In the genomic region with DNA sequence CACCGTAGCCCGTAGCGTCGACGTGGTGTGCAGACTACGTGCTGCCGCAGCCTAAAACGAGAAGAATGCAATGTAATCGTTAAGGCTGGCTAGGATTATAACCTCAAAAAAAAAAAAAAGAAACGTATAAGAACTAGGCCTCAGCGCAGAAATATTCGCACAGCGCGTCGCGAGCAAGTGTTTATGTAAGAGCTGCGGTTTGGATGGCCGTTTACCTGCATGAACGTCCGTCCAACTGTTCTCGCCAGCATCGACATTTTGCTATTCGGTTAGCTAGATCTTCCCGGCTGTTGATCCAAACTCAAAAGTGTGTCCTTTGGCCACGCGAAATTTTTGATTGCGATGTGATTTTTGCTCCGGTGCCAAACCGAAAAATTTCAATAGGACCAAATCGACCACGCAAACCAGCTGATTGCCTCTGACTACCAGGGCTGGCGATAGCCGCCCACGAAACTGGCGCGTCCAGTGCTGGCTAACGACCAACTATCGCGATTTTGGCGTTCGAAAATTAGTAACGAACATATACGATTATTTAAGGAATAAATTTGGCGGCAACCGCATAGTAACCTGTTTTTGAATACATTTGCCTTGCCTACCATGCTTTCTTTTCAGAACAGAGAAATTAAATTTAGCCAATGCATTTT, we compare ENCODE assay signal across 6 fruit fly cellular contexts.
A peak's percentile ranks its signal among the peaks of the same experiment; 100 is the strongest.
TF ChIP-seq lines count a peak whose summit lies in the region.

A gene (minus strand): TSS at position 606 of the 644 bp plus-strand sequence.

- TF ChIP-seq CTCF in S2 (optimal IDR thresholded peaks at IDR 0.05; lab: Kevin White, UChicago), result peak; percentile 6 to 39
- peak; percentile 40 for TF ChIP-seq CTCF in whole organism, embryonic (GFP tag; optimal IDR thresholded peaks at IDR 0.05; lab: Kevin White, UChicago)

TF ChIP-seq in whole organism, adult, 20 proteins besides CTCF, POLR2A, EP300 and RAD21 (continues in another document):
- TF ChIP-seq CG7045 (GFP tag; optimal IDR thresholded peaks at IDR 0.05; lab: Kevin White, UChicago) (peak; percentile 57), CG11617 (GFP tag; optimal IDR thresholded peaks at IDR 0.05; lab: Kevin White, UChicago) (peak; percentile 40), cnc (optimal IDR thresholded peaks at IDR 0.05; lab: Kevin White, UChicago) (no peak), CG12768 (GFP tag; optimal IDR thresholded peaks at IDR 0.05; lab: Kevin White, UChicago) (peak; percentile 79), cic (GFP tag; optimal IDR thresholded peaks at IDR 0.05; lab: Kevin White, UChicago) (peak; percentile 40), CG1620 (GFP tag; optimal IDR thresholded peaks at IDR 0.05; lab: Kevin White, UChicago) (peak; percentile 82), Clk (GFP tag; optimal IDR thresholded peaks at IDR 0.05; lab: Kevin White, UChicago) (peak; percentile 57), tj (GFP tag; optimal IDR thresholded peaks at IDR 0.05; lab: Kevin White, UChicago) (peak; percentile 29), CG33017 (tag; optimal IDR thresholded peaks at IDR 0.05; lab: Kevin White, UChicago) (peak; percentile 62), ovo (GFP tag; optimal IDR thresholded peaks at IDR 0.05; lab: Kevin White, UChicago) (no peak), pad (GFP tag; optimal IDR thresholded peaks at IDR 0.05; lab: Kevin White, UChicago) (peak; percentile 69), Crg-1 (GFP tag; optimal IDR thresholded peaks at IDR 0.05; lab: Kevin White, UChicago) (peak; percentile 82), CG14711 (tag; optimal IDR thresholded peaks at IDR 0.05; lab: Kevin White, UChicago) (no peak), Mnt (GFP tag; optimal IDR thresholded peaks at IDR 0.05; lab: Kevin White, UChicago) (peak; percentile 85), bab1 (GFP tag; optimal IDR thresholded peaks at IDR 0.05; lab: Kevin White, UChicago) (peak; percentile 74), Hr96 (GFP tag; optimal IDR thresholded peaks at IDR 0.05; lab: Kevin White, UChicago) (peak; percentile 73)

TF ChIP-seq in whole organism, embryonic, 481 proteins besides CTCF, POLR2A, EP300 and RAD21 (continues in another document):
- TF ChIP-seq CG4328 (GFP tag; optimal IDR thresholded peaks at IDR 0.05; lab: Kevin White, UChicago), result no peak
- TF ChIP-seq Dip3 (GFP tag; optimal IDR thresholded peaks at IDR 0.05; lab: Kevin White, UChicago), result peak; percentile 75
- peak; percentile 8 for TF ChIP-seq HLHmδ (GFP tag; optimal IDR thresholded peaks at IDR 0.05; lab: Kevin White, UChicago)
- TF ChIP-seq fru (optimal IDR thresholded peaks at IDR 0.05; lab: Kevin White, UChicago), result no peak
- TF ChIP-seq CG13624 (GFP tag; optimal IDR thresholded peaks at IDR 0.05; lab: Kevin White, UChicago), result peak; percentile 84
- TF ChIP-seq CG12659 (GFP tag; optimal IDR thresholded peaks at IDR 0.05; lab: Kevin White, UChicago), result peak; percentile 78
- TF ChIP-seq tin (GFP tag; optimal IDR thresholded peaks at IDR 0.05; lab: Kevin White, UChicago), result peak; percentile 65
- peak; percentile 88 for TF ChIP-seq Myb (GFP tag; optimal IDR thresholded peaks at IDR 0.05; lab: Kevin White, UChicago)
- peak; percentile 87 for TF ChIP-seq Sry-δ (GFP tag; optimal IDR thresholded peaks at IDR 0.05; lab: Kevin White, UChicago)
- peak; percentile 73 for TF ChIP-seq jumu (GFP tag; optimal IDR thresholded peaks at IDR 0.05; lab: Kevin White, UChicago)
- TF ChIP-seq sim (GFP tag; IDR thresholded peaks at IDR 0.05; lab: Robert Waterston, UW), result no peak
- peak; percentile 76 for TF ChIP-seq ems (GFP tag; optimal IDR thresholded peaks at IDR 0.05; lab: Kevin White, UChicago)
- TF ChIP-seq trem (tag; optimal IDR thresholded peaks at IDR 0.05; lab: Kevin White, UChicago), result peak; percentile 74
- TF ChIP-seq CG12071 (GFP tag; optimal IDR thresholded peaks at IDR 0.05; lab: Kevin White, UChicago), result no peak
- no peak for TF ChIP-seq CG7271 (tag; optimal IDR thresholded peaks at IDR 0.05; lab: Kevin White, UChicago)
- peak; percentile 3 for TF ChIP-seq CG1602 (GFP tag; optimal IDR thresholded peaks at IDR 0.05; lab: Kevin White, UChicago)
- no peak for TF ChIP-seq stc (GFP tag; IDR thresholded peaks at IDR 0.05; lab: Robert Waterston, UW)

TF ChIP-seq in whole organism, prepupa, 60 proteins besides CTCF, POLR2A, EP300 and RAD21 (continues in another document):
- peak; percentile 56 for TF ChIP-seq cyc (GFP tag; optimal IDR thresholded peaks at IDR 0.05; lab: Kevin White, UChicago)
- no peak for TF ChIP-seq Ets96B (tag; optimal IDR thresholded peaks at IDR 0.05; lab: Kevin White, UChicago)
- TF ChIP-seq acj6 (GFP tag; optimal IDR thresholded peaks at IDR 0.05; lab: Kevin White, UChicago), result peak; percentile 50
- TF ChIP-seq pdm3 (GFP tag; optimal IDR thresholded peaks at IDR 0.05; lab: Kevin White, UChicago), result no peak
- TF ChIP-seq topi (GFP tag; optimal IDR thresholded peaks at IDR 0.05; lab: Kevin White, UChicago), result peak; percentile 54
- TF ChIP-seq Eip93F (GFP tag; optimal IDR thresholded peaks at IDR 0.05; lab: Kevin White, UChicago), result no peak
- TF ChIP-seq CG6792 (GFP tag; optimal IDR thresholded peaks at IDR 0.05; lab: Kevin White, UChicago), result peak; percentile 29
- TF ChIP-seq Sox14 (GFP tag; optimal IDR thresholded peaks at IDR 0.05; lab: Kevin White, UChicago), result peak; percentile 55
- peak; percentile 29 for TF ChIP-seq Ets21C (GFP tag; optimal IDR thresholded peaks at IDR 0.05; lab: Kevin White, UChicago)
- TF ChIP-seq Sox15 (GFP tag; optimal IDR thresholded peaks at IDR 0.05; lab: Kevin White, UChicago), result peak; percentile 16
- no peak for TF ChIP-seq Lpt (GFP tag; optimal IDR thresholded peaks at IDR 0.05; lab: Kevin White, UChicago)
- peak in 1 of 2 experiments; percentile 26 for TF ChIP-seq ss (GFP tag; optimal IDR thresholded peaks at IDR 0.05; lab: Kevin White, UChicago)
- TF ChIP-seq Sox102F (GFP tag; optimal IDR thresholded peaks at IDR 0.05; lab: Kevin White, UChicago), result no peak
- peak; percentile 62 for TF ChIP-seq lz (GFP tag; optimal IDR thresholded peaks at IDR 0.05; lab: Kevin White, UChicago)
- peak; percentile 76 for TF ChIP-seq Eip78C (GFP tag; lab: Kevin White, UChicago)
- peak; percentile 55 for TF ChIP-seq Hr39 (GFP tag; optimal IDR thresholded peaks at IDR 0.05; lab: Kevin White, UChicago)
- peak; percentile 21 for TF ChIP-seq CG11902 (GFP tag; optimal IDR thresholded peaks at IDR 0.05; lab: Kevin White, UChicago)
- TF ChIP-seq esn (GFP tag; optimal IDR thresholded peaks at IDR 0.05; lab: Kevin White, UChicago), result peak; percentile 64

TF ChIP-seq in whole organism, pupa, 21 proteins besides CTCF, POLR2A, EP300 and RAD21:
- peak; percentile 69 for TF ChIP-seq CG4496 (GFP tag; IDR thresholded peaks at IDR 0.05; lab: Robert Waterston, UW)
- no peak for TF ChIP-seq CG17806 (tag; optimal IDR thresholded peaks at IDR 0.05; lab: Kevin White, UChicago)
- TF ChIP-seq Snoo (tag; optimal IDR thresholded peaks at IDR 0.05; lab: Kevin White, UChicago), result peak; percentile 43
- TF ChIP-seq CG15710 (tag; optimal IDR thresholded peaks at IDR 0.05; lab: Kevin White, UChicago), result peak; percentile 29
- no peak for TF ChIP-seq gl (tag; optimal IDR thresholded peaks at IDR 0.05; lab: Kevin White, UChicago)
- TF ChIP-seq fd96Ca (GFP tag; IDR thresholded peaks at IDR 0.05; lab: Robert Waterston, UW), result no peak
- TF ChIP-seq CG10348 (GFP tag; IDR thresholded peaks at IDR 0.05; lab: Robert Waterston, UW), result no peak
- TF ChIP-seq CG9948 (tag; optimal IDR thresholded peaks at IDR 0.05; lab: Kevin White, UChicago), result no peak
- 0 out of 2 replicates have a peak, but pooled peaks have one; percentile 27 for TF ChIP-seq rn (GFP tag; IDR thresholded peaks at IDR 0.05; lab: Robert Waterston, UW)
TF ChIP-seq in whole organism, pupa: peak in this region for 4.

TF ChIP-seq in whole organism, wandering third instar larva, 38 proteins besides CTCF, POLR2A, EP300 and RAD21:
- no peak for TF ChIP-seq jim (GFP tag; optimal IDR thresholded peaks at IDR 0.05; lab: Kevin White, UChicago)
- TF ChIP-seq sage (GFP tag; optimal IDR thresholded peaks at IDR 0.05; lab: Kevin White, UChicago), result no peak
- TF ChIP-seq ey (GFP tag; optimal IDR thresholded peaks at IDR 0.05; lab: Kevin White, UChicago), result peak; percentile 59
- no peak for TF ChIP-seq Rel (GFP tag; optimal IDR thresholded peaks at IDR 0.05; lab: Kevin White, UChicago)
- TF ChIP-seq Rel (tag; optimal IDR thresholded peaks at IDR 0.05; lab: Kevin White, UChicago), result peak; percentile 63
- no peak for TF ChIP-seq CG32264 (GFP tag; optimal IDR thresholded peaks at IDR 0.05; lab: Kevin White, UChicago)
- TF ChIP-seq psq (GFP tag; optimal IDR thresholded peaks at IDR 0.05; lab: Kevin White, UChicago), result peak; percentile 35
- peak; percentile 79 for TF ChIP-seq Jra (GFP tag; optimal IDR thresholded peaks at IDR 0.05; lab: Kevin White, UChicago)
- peak; percentile 74 for TF ChIP-seq fru (GFP tag; optimal IDR thresholded peaks at IDR 0.05; lab: Kevin White, UChicago)
- TF ChIP-seq sv (GFP tag; optimal IDR thresholded peaks at IDR 0.05; lab: Kevin White, UChicago), result peak; percentile 70
- TF ChIP-seq rgr (GFP tag; optimal IDR thresholded peaks at IDR 0.05; lab: Kevin White, UChicago), result peak; percentile 73
- TF ChIP-seq HLH106 (tag; optimal IDR thresholded peaks at IDR 0.05; lab: Kevin White, UChicago), result no peak
- TF ChIP-seq h (GFP tag; optimal IDR thresholded peaks at IDR 0.05; lab: Kevin White, UChicago), result peak; percentile 72
- peak; percentile 93 for TF ChIP-seq Hr83 (GFP tag; optimal IDR thresholded peaks at IDR 0.05; lab: Kevin White, UChicago; ENCODE audit: poor library complexity, severe bottlenecking)
- peak; percentile 30 for TF ChIP-seq Myc (optimal IDR thresholded peaks at IDR 0.05; lab: Kevin White, UChicago)
- TF ChIP-seq lola (GFP tag; optimal IDR thresholded peaks at IDR 0.05; lab: Kevin White, UChicago), result no peak
- TF ChIP-seq woc (GFP tag; optimal IDR thresholded peaks at IDR 0.05; lab: Kevin White, UChicago), result peak; percentile 81
- peak; percentile 55 for TF ChIP-seq br (GFP tag; optimal IDR thresholded peaks at IDR 0.05; lab: Kevin White, UChicago)
- TF ChIP-seq pan (optimal IDR thresholded peaks at IDR 0.05; lab: Kevin White, UChicago), result no peak
- TF ChIP-seq foxo (GFP tag; optimal IDR thresholded peaks at IDR 0.05; lab: Kevin White, UChicago), result peak in 1 of 2 experiments; percentile 78
- TF ChIP-seq OdsH (GFP tag; optimal IDR thresholded peaks at IDR 0.05; lab: Kevin White, UChicago), result peak; percentile 36
- TF ChIP-seq CG9705 (GFP tag; optimal IDR thresholded peaks at IDR 0.05; lab: Kevin White, UChicago), result peak; percentile 48
